Fruit fly (Drosophila melanogaster): ENCODE measurements around the gene CG14711.

The CG14711 gene

dm6 chr3R:11615415-11616104 is 7.6 kb upstream of the CG14711 start:
- TF ChIP-seq Abd-B (GFP tag; optimal IDR thresholded peaks at IDR 0.05) (no peak), Rel (GFP tag; optimal IDR thresholded peaks at IDR 0.05) (no peak), Rel (tag; optimal IDR thresholded peaks at IDR 0.05) (peak; percentile 22), lola (GFP tag; optimal IDR thresholded peaks at IDR 0.05) (no peak), foxo (GFP tag; optimal IDR thresholded peaks at IDR 0.05) (no peak), jim (GFP tag; optimal IDR thresholded peaks at IDR 0.05) (no peak), Hr83 (GFP tag; optimal IDR thresholded peaks at IDR 0.05; ENCODE audit: poor library complexity, severe bottlenecking) (no peak)

dm6 chr3R:11616219-11616618 is 6.9 kb upstream of the CG14711 start:
- no peak for TF ChIP-seq Mio (GFP tag; optimal IDR thresholded peaks at IDR 0.05)
- no peak for TF ChIP-seq CG9705 (GFP tag; optimal IDR thresholded peaks at IDR 0.05)
- no peak for TF ChIP-seq Jra (GFP tag; optimal IDR thresholded peaks at IDR 0.05)
- TF ChIP-seq Dfd (GFP tag; optimal IDR thresholded peaks at IDR 0.05), result no peak
- TF ChIP-seq Rel (GFP tag; optimal IDR thresholded peaks at IDR 0.05), result no peak
- no peak for TF ChIP-seq Rel (tag; optimal IDR thresholded peaks at IDR 0.05)

dm6 chr3R:11617363-11617762 is 5.8 kb upstream of the CG14711 start:
- TF ChIP-seq CG32264 (GFP tag; optimal IDR thresholded peaks at IDR 0.05), result no peak
- no peak for TF ChIP-seq psq (GFP tag; optimal IDR thresholded peaks at IDR 0.05)
- no peak for TF ChIP-seq Mio (GFP tag; optimal IDR thresholded peaks at IDR 0.05)
- no peak for TF ChIP-seq GATAd (GFP tag; optimal IDR thresholded peaks at IDR 0.05)
- no peak for TF ChIP-seq N (GFP tag; optimal IDR thresholded peaks at IDR 0.05)
- no peak for TF ChIP-seq Hr83 (GFP tag; optimal IDR thresholded peaks at IDR 0.05; ENCODE audit: poor library complexity, severe bottlenecking)
- TF ChIP-seq foxo (GFP tag; optimal IDR thresholded peaks at IDR 0.05), result no peak
- TF ChIP-seq dl (GFP tag; optimal IDR thresholded peaks at IDR 0.05; ENCODE audit: insufficient read depth in 1 of 2, partially characterized antibody in 2 of 2), result no peak
- TF ChIP-seq OdsH (GFP tag; optimal IDR thresholded peaks at IDR 0.05), result no peak
- TF ChIP-seq dmrt93B (GFP tag; optimal IDR thresholded peaks at IDR 0.05), result no peak
- no peak for TF ChIP-seq Vsx2 (GFP tag; optimal IDR thresholded peaks at IDR 0.05; ENCODE audit: partially characterized antibody)
- no peak for TF ChIP-seq sage (GFP tag; optimal IDR thresholded peaks at IDR 0.05)
- no peak for TF ChIP-seq Myc (optimal IDR thresholded peaks at IDR 0.05)
- TF ChIP-seq brk (GFP tag; optimal IDR thresholded peaks at IDR 0.05), result no peak

- TF ChIP-seq Hr78 (GFP tag; optimal IDR thresholded peaks at IDR 0.05) (no peak), Dfd (GFP tag; optimal IDR thresholded peaks at IDR 0.05) (no peak)
Observed at dm6 chr3R:11617849-11618248, 5.3 kb upstream of the CG14711 start.

- TF ChIP-seq usp (GFP tag; optimal IDR thresholded peaks at IDR 0.05) (no peak), CG32264 (GFP tag; optimal IDR thresholded peaks at IDR 0.05) (no peak), dl (GFP tag; optimal IDR thresholded peaks at IDR 0.05; ENCODE audit: insufficient read depth in 1 of 2, partially characterized antibody in 2 of 2) (no peak), Rel (GFP tag; optimal IDR thresholded peaks at IDR 0.05) (no peak), Rel (tag; optimal IDR thresholded peaks at IDR 0.05) (no peak), Sp1 (GFP tag; optimal IDR thresholded peaks at IDR 0.05) (no peak), br (GFP tag; optimal IDR thresholded peaks at IDR 0.05) (no peak), sage (GFP tag; optimal IDR thresholded peaks at IDR 0.05) (no peak), jim (GFP tag; optimal IDR thresholded peaks at IDR 0.05) (no peak)
Observed at dm6 chr3R:11618879-11619278, 4.3 kb upstream of the CG14711 start.

- TF ChIP-seq OdsH (GFP tag; optimal IDR thresholded peaks at IDR 0.05), result peak; percentile 48
- TF ChIP-seq usp (GFP tag; optimal IDR thresholded peaks at IDR 0.05), result no peak
- TF ChIP-seq Abd-B (GFP tag; optimal IDR thresholded peaks at IDR 0.05), result no peak
- TF ChIP-seq sage (GFP tag; optimal IDR thresholded peaks at IDR 0.05), result no peak
- TF ChIP-seq Dif (GFP tag; optimal IDR thresholded peaks at IDR 0.05; ENCODE audit: partially characterized antibody), result no peak
- TF ChIP-seq Sp1 (GFP tag; optimal IDR thresholded peaks at IDR 0.05), result peak; percentile 60
- TF ChIP-seq CG9705 (GFP tag; optimal IDR thresholded peaks at IDR 0.05), result peak; percentile 56
- peak; percentile 46 for TF ChIP-seq Myc (optimal IDR thresholded peaks at IDR 0.05)
- TF ChIP-seq dl (GFP tag; optimal IDR thresholded peaks at IDR 0.05; ENCODE audit: insufficient read depth in 1 of 2, partially characterized antibody in 2 of 2), result no peak
- peak; percentile 10 for TF ChIP-seq jim (GFP tag; optimal IDR thresholded peaks at IDR 0.05)
- TF ChIP-seq Rel (GFP tag; optimal IDR thresholded peaks at IDR 0.05), result no peak
- peak; percentile 47 for TF ChIP-seq Rel (tag; optimal IDR thresholded peaks at IDR 0.05)
- peak; percentile 37 for TF ChIP-seq woc (GFP tag; optimal IDR thresholded peaks at IDR 0.05)
- TF ChIP-seq Vsx2 (GFP tag; optimal IDR thresholded peaks at IDR 0.05; ENCODE audit: partially characterized antibody), result no peak
- no peak for TF ChIP-seq Mio (GFP tag; optimal IDR thresholded peaks at IDR 0.05)
- peak; percentile 63 for TF ChIP-seq HLH106 (tag; optimal IDR thresholded peaks at IDR 0.05)
- TF ChIP-seq rgr (GFP tag; optimal IDR thresholded peaks at IDR 0.05), result peak; percentile 33
- TF ChIP-seq brk (GFP tag; optimal IDR thresholded peaks at IDR 0.05), result no peak
- TF ChIP-seq psq (GFP tag; optimal IDR thresholded peaks at IDR 0.05), result peak; percentile 37
- TF ChIP-seq CrebA (GFP tag; optimal IDR thresholded peaks at IDR 0.05; ENCODE audit: borderline replicate concordance), result no peak
- peak; percentile 68 for TF ChIP-seq h (GFP tag; optimal IDR thresholded peaks at IDR 0.05)
- no peak for TF ChIP-seq pan (optimal IDR thresholded peaks at IDR 0.05)
- peak; percentile 62 for TF ChIP-seq sv (GFP tag; optimal IDR thresholded peaks at IDR 0.05)
- no peak for TF ChIP-seq tai (GFP tag; optimal IDR thresholded peaks at IDR 0.05)
- no peak for TF ChIP-seq dmrt93B (GFP tag; optimal IDR thresholded peaks at IDR 0.05)
- no peak for TF ChIP-seq lola (GFP tag; optimal IDR thresholded peaks at IDR 0.05)
- no peak for TF ChIP-seq Dfd (GFP tag; optimal IDR thresholded peaks at IDR 0.05)
Observed at dm6 chr3R:11619709-11620409, 3.3 kb upstream of the CG14711 start, which contains the start of the genes Jupiter and CG14710. Gene Jupiter (minus strand): TSS chr3R:11619906. Gene CG14710 (plus strand): TSS chr3R:11620090.

Measured in whole organism, wandering third instar larva.